Worm (Caenorhabditis elegans) whole organism, midembryonic: ENCODE data around the gene W01G7.4.

Experiments
- T22C8.4 ChIP-seq: fragments of 200-800 bp; sonication (Bioruptor generic); IDR thresholded peaks from 2 replicates; pipeline ENCODE4 v1.3.6; 2022; ENCODE audit warnings: missing genetic modification characterization, missing compliant biosample characterization
- cog-1 ChIP-seq: sonication (generic microtip); optimal IDR thresholded peaks from 2 replicates; lab custom pipeline; 2016; ENCODE audit warnings: missing genetic modification characterization, missing compliant biosample characterization
- flt-1 ChIP-seq: fragments of 200-800 bp; sonication (Bioruptor generic); IDR thresholded peaks from 2 replicates; pipeline ENCODE4 v1.3.6; 2022; ENCODE audit warnings: missing genetic modification characterization, missing compliant biosample characterization
- klf-2 ChIP-seq: fragments of 200-800 bp; sonication (Bioruptor generic); conservative IDR thresholded peaks from 2 replicates; pipeline ENCODE4 v1.3.6; 2022; ENCODE audit warnings: missing genetic modification reagents, missing genetic modification characterization, missing compliant biosample characterization
- med-1 ChIP-seq: sonication (generic microtip); optimal IDR thresholded peaks from 2 replicates; lab custom pipeline; 2017; ENCODE audit warnings: missing genetic modification characterization, mild to moderate bottlenecking, missing compliant biosample characterization, antibody characterized with exemption, missing genetic modification reagents; ENCODE audit not compliant: insufficient read depth
- ref-1 ChIP-seq: fragments of 200-800 bp; sonication (Bioruptor generic); conservative IDR thresholded peaks from 2 replicates; pipeline ENCODE4 v1.3.6; 2022; ENCODE audit warnings: missing genetic modification reagents, missing genetic modification characterization, missing compliant biosample characterization
- tab-1 ChIP-seq: fragments of 200-800 bp; sonication (Bioruptor generic); IDR thresholded peaks from 2 replicates; pipeline ENCODE4 v1.3.6; 2022; ENCODE audit warnings: missing genetic modification characterization, missing compliant biosample characterization
- ztf-23 ChIP-seq: fragments of 200-800 bp; sonication (Bioruptor generic); IDR thresholded peaks from 2 replicates; pipeline ENCODE4 v1.3.6; 2022; ENCODE audit warnings: missing genetic modification reagents, missing genetic modification characterization, missing compliant biosample characterization
- ztf-29 ChIP-seq: fragments of 200-800 bp; sonication (Bioruptor generic); IDR thresholded peaks from 2 replicates; pipeline ENCODE4 v1.3.6; 2022; ENCODE audit warnings: missing genetic modification reagents, missing genetic modification characterization, missing compliant biosample characterization

W01G7.4 gene

DNA sequence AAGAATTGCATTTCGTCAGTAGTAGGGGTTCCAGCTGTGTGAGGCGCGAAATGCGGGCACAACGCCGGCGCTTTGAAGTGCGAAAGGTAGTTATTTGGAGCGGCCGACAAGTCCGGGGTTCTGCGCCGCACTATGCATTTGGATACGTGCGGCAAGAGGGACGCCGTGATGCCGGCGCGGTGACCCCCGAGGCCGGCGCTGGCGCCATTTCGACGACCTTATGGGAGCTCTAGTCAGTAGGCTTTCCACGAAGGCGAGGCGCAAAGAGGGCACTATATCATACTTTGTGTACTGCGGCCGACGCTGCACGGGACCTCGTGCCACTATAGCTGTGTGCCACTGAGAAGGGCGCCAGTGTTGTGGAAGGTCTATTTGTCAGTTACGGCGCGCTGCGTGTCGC, 36.3 kb downstream of the W01G7.4 start:
- TF ChIP-seq flt-1 (GFP tag; lab: Robert Waterston, UW) (0 out of 2 replicates have a peak, but pooled peaks have one; percentile 7), cog-1 (tag; lab: Kevin White, UChicago) (no peak), ztf-29 (no peak), tab-1 (GFP tag; lab: Robert Waterston, UW) (no peak), med-1 (GFP tag; lab: Kevin White, UChicago) (no peak), T22C8.4 (GFP tag; lab: Robert Waterston, UW) (no peak), ref-1 (GFP tag; lab: Robert Waterston, UW) (no peak), ztf-23 (GFP tag; lab: Robert Waterston, UW) (peak; percentile 3; the same call in 1 of the 2 replicates)

DNA sequence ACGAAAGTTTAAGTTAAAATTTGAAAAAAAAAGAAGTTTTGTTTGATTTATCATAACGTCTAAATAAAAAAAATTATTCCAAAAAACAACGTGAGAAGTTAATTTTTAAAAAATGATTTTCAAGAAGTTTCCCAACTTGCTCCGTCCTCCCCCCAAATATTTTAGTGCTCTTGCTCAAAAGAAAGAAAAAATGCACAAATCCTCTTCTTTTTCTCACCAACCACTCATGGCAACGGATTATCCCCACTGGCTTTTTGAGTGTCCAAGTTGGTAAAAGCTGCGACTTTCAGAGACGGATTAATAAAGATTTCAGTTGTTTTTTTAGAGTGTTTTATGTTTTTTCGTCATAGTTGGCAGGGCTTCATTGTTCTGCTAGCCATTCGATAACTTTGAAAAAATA, 37.0 kb downstream of the W01G7.4 start, which contains the start of gene Y39G8C.2:
Gene Y39G8C.2, minus strand, starts transcription at position 101 of the 400 bp plus-strand sequence.
- no peak for TF ChIP-seq ztf-23 (GFP tag; lab: Robert Waterston, UW)
- no peak for TF ChIP-seq ztf-29
- no peak for TF ChIP-seq klf-2 (GFP tag; lab: Robert Waterston, UW)
- no peak for TF ChIP-seq flt-1 (GFP tag; lab: Robert Waterston, UW)
- no peak for TF ChIP-seq T22C8.4 (GFP tag; lab: Robert Waterston, UW)
- TF ChIP-seq tab-1 (GFP tag; lab: Robert Waterston, UW) = no peak
- TF ChIP-seq med-1 (GFP tag; lab: Kevin White, UChicago) = no peak
- no peak for TF ChIP-seq cog-1 (tag; lab: Kevin White, UChicago)
- no peak for TF ChIP-seq ref-1 (GFP tag; lab: Robert Waterston, UW)

DNA sequence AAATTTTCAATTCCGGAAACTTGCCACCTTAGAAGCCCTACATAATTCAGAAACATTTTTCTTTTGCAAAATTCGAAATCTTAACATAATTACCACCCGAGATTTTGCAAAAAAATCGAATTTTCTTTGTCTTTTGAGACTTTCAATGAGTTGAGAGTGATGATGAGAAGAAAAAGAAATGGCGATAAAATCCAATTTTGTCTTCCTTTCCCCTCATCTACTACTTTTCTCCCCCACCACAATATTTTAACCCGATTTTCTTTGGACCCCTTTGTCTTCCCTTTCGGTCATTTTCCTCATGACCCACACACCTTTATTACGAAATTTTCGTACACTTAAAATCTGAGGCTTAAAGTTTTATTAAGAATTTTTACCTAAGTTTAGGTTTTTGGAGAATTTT, 37.8 kb downstream of the W01G7.4 start:
- no peak for TF ChIP-seq flt-1 (GFP tag; lab: Robert Waterston, UW)
- no peak for TF ChIP-seq ztf-23 (GFP tag; lab: Robert Waterston, UW)
- no peak for TF ChIP-seq med-1 (GFP tag; lab: Kevin White, UChicago)
- TF ChIP-seq tab-1 (GFP tag; lab: Robert Waterston, UW) = no peak
- TF ChIP-seq cog-1 (tag; lab: Kevin White, UChicago) = no peak
- TF ChIP-seq T22C8.4 (GFP tag; lab: Robert Waterston, UW) = no peak
- no peak for TF ChIP-seq ztf-29
- TF ChIP-seq ref-1 (GFP tag; lab: Robert Waterston, UW) = no peak
- no peak for TF ChIP-seq klf-2 (GFP tag; lab: Robert Waterston, UW)

DNA sequence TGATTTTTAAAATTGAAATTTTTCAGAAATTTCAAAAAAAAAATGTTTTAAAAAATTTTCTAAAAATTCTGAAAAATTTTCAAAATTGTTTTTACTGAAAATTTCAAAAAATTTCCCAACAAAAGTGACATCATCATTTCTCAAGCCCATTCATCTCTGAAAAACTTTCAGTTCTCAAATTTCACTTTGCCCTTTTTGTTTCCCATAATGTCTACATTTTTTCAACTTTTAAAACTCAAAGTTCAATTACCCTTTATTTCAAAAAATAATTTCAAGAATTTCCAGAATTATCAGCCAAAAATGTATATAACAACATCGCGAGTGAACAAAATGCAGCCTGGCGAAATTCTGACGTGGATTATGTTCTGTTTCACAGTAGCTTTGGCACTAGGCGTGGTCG, 40.4 kb downstream of the W01G7.4 start, which contains the start of gene bkip-1:
Gene bkip-1, plus strand, starts transcription at position 301 of the 400 bp plus-strand sequence.
- TF ChIP-seq T22C8.4 (GFP tag; lab: Robert Waterston, UW) = no peak
- no peak for TF ChIP-seq klf-2 (GFP tag; lab: Robert Waterston, UW)
- no peak for TF ChIP-seq flt-1 (GFP tag; lab: Robert Waterston, UW)

DNA sequence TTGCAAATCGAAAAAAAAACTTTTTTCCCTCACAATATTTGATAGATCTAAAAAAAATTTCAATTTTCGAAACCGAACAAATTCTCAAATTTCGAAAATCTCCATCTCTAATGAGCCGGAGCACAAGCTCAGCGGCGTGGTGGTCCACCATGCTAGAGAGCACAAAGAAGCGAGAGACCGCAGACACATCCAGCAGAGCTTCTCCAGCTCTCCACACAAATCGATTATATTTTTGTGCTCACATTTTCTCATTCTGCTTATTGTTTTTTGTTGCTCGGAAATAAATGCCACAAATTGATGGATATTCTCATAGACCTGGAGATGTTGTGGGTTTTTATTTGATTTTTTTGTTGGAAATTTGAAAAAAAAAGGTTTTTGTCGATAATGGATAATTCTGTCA, 41.6 kb downstream of the W01G7.4 start:
- TF ChIP-seq ztf-23 (GFP tag; lab: Robert Waterston, UW) (no peak), ref-1 (GFP tag; lab: Robert Waterston, UW) (no peak), flt-1 (GFP tag; lab: Robert Waterston, UW) (no peak), ztf-29 (no peak), T22C8.4 (GFP tag; lab: Robert Waterston, UW) (no peak), med-1 (GFP tag; lab: Kevin White, UChicago) (no peak), klf-2 (GFP tag; lab: Robert Waterston, UW) (no peak), cog-1 (tag; lab: Kevin White, UChicago) (no peak), tab-1 (GFP tag; lab: Robert Waterston, UW) (no peak)

DNA sequence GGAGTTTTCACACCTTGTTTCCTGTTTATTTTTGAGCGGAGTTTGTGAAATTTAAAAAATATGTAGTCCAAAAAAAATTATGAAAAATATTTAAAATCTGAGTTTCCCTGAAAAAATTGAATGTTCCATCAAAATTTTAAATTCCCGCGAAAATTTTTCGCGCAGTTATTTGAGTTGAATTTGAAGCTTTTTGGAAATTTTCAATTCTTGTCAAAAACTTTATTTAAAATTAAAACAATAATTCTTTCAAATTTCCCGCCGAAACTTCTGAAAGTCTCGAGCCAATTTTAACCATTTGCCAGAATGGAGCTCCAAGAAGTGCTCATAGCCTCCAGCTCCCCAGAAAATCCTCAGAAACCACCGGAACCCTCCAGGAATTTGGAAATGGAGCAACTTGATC, 43.9 kb downstream of the W01G7.4 start, which contains the start of gene gur-4:
Gene gur-4, plus strand, starts transcription at position 301 of the 400 bp plus-strand sequence.
- no peak for TF ChIP-seq ztf-29
- no peak for TF ChIP-seq T22C8.4 (GFP tag; lab: Robert Waterston, UW)
- no peak for TF ChIP-seq cog-1 (tag; lab: Kevin White, UChicago)
- TF ChIP-seq tab-1 (GFP tag; lab: Robert Waterston, UW) = no peak
- TF ChIP-seq flt-1 (GFP tag; lab: Robert Waterston, UW) = no peak
- no peak for TF ChIP-seq klf-2 (GFP tag; lab: Robert Waterston, UW)
- TF ChIP-seq ztf-23 (GFP tag; lab: Robert Waterston, UW) = no peak
- TF ChIP-seq med-1 (GFP tag; lab: Kevin White, UChicago) = no peak
- TF ChIP-seq ref-1 (GFP tag; lab: Robert Waterston, UW) = no peak

DNA sequence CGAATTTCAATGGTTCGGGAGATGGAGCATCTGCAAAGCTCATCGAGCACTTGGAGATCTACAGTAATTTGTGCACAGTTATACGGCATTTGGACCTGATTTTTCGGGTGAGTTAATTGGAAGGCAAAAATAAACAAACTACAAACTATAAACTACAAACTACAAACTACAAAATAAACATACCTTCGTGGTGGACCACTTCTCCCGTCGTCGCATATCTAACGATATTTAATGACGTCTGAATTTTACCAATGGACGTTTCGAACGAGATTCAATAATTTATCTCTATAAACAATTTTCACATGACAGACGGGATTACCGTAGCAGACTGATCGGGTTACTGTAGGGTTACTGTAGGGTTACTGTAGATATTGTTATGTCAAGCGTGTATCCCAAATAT, 45.6 kb downstream of the W01G7.4 start:
- TF ChIP-seq tab-1 (GFP tag; lab: Robert Waterston, UW) (no peak), klf-2 (GFP tag; lab: Robert Waterston, UW) (no peak), med-1 (GFP tag; lab: Kevin White, UChicago) (no peak), flt-1 (GFP tag; lab: Robert Waterston, UW) (no peak), cog-1 (tag; lab: Kevin White, UChicago) (no peak), ztf-29 (no peak), T22C8.4 (GFP tag; lab: Robert Waterston, UW) (no peak), ztf-23 (GFP tag; lab: Robert Waterston, UW) (no peak), ref-1 (GFP tag; lab: Robert Waterston, UW) (no peak)

DNA sequence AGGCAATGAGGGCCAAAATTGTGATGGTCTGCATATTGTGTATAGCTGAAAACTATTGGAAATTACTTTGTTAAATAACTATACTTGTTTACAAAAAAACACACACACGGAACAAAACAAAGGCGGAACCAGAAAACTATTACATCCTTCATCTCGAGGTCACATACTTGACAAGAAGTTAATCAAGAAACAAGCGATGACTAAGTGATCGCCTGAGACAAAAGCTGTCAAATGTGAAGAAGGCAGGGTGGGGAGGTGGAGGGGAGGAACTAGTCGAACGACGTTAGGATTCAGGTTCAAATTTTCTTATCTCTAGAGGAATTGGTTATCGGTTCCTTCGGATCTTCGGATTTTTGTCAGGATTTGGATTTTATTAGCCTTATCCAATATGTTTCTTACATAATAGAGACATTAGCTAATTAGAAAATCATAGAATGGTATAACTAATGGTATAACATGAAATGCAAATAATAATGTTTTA, 48.7 kb downstream of the W01G7.4 start, which contains the start of gene cpg-7:
Gene cpg-7, minus strand, starts transcription at position 51 of the 481 bp plus-strand sequence.
- TF ChIP-seq ztf-23 (GFP tag; lab: Robert Waterston, UW) (no peak), klf-2 (GFP tag; lab: Robert Waterston, UW) (no peak), cog-1 (tag; lab: Kevin White, UChicago) (no peak), med-1 (GFP tag; lab: Kevin White, UChicago) (no peak), ztf-29 (no peak), tab-1 (GFP tag; lab: Robert Waterston, UW) (no peak), flt-1 (GFP tag; lab: Robert Waterston, UW) (no peak), T22C8.4 (GFP tag; lab: Robert Waterston, UW) (no peak), ref-1 (GFP tag; lab: Robert Waterston, UW) (no peak)
